Worm (Caenorhabditis elegans): Measurements from ENCODE around the gene F52E1.14.

DNA sequence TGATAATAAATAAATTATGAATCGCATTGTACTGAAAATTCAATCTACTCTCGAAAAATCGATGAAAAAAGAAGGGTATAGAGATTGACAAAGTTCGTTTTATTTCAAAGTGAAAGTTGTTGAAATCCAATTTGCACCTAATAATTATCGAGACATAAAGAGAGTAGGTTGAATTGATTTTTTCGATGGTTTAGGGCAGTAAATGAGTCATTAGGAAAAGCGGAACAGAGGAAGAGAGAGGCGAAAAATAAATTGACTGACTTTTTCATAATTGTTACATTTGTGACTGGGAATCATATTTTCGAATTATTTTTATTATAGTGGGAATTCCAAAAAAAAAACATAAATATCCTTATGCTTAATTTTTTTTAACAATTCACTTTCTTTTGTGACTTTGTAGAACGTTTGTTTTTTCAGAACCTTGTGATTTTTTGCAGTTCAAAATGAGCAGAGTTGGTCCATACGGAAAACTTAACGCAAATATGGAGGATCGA, 10.7 kb downstream of the F52E1.14 start, which contains the start of the genes pho-6 and F52E1.3:
- TF ChIP-seq nhr-76 (tag; optimal IDR thresholded peaks at IDR 0.05) (no peak), snpc-4 (tag; optimal IDR thresholded peaks at IDR 0.05) (no peak), skn-1 (tag; optimal IDR thresholded peaks at IDR 0.05) (no peak), blmp-1 (tag; optimal IDR thresholded peaks at IDR 0.05) (no peak), zag-1 (tag; optimal IDR thresholded peaks at IDR 0.05) (no peak), unc-130 (tag; optimal IDR thresholded peaks at IDR 0.05) (no peak), aly-2 (tag; optimal IDR thresholded peaks at IDR 0.05) (no peak), tbx-2 (tag; optimal IDR thresholded peaks at IDR 0.05) (no peak), jun-1 (tag; optimal IDR thresholded peaks at IDR 0.05) (no peak), egl-27 (tag; optimal IDR thresholded peaks at IDR 0.05) (no peak), pqm-1 (tag; optimal IDR thresholded peaks at IDR 0.05) (no peak), nhr-237 (tag; optimal IDR thresholded peaks at IDR 0.05) (no peak), ztf-4 (tag; optimal IDR thresholded peaks at IDR 0.05) (no peak)
